Worm (Caenorhabditis elegans) whole organism, mixed stage, embryonic: ENCODE data around the gene F35D11.3.

Experiments
- M03D4.4 ChIP-seq: sonication (generic microtip); optimal IDR thresholded peaks from 2 replicates; lab custom pipeline; 2017; ENCODE audit warnings: mild to moderate bottlenecking, missing genetic modification characterization, missing compliant biosample characterization
- bed-3 ChIP-seq: fragments of 200-800 bp; sonication (Bioruptor generic); optimal IDR thresholded peaks from 3 replicates; lab custom pipeline; 2018; ENCODE audit warnings: mild to moderate bottlenecking, missing genetic modification characterization, moderate library complexity, missing compliant biosample characterization
- blmp-1 ChIP-seq: fragments of 150-350 bp; optimal IDR thresholded peaks from 2 replicates; lab custom pipeline; 2014; ENCODE audit warnings: missing biosample characterization, missing genetic modification characterization
- ceh-39 ChIP-seq: fragments of 150-350 bp; optimal IDR thresholded peaks from 2 replicates; lab custom pipeline; 2014; ENCODE audit warnings: missing biosample characterization, missing genetic modification characterization
- ceh-43 ChIP-seq: fragments of 200-800 bp; sonication (Bioruptor generic); optimal IDR thresholded peaks from 2 replicates; lab custom pipeline; 2018; ENCODE audit warnings: mild to moderate bottlenecking, missing genetic modification characterization, moderate library complexity, missing compliant biosample characterization
- ceh-83 ChIP-seq: fragments of 200-800 bp; sonication (Bioruptor generic); optimal IDR thresholded peaks from 2 replicates; lab custom pipeline; 2018; ENCODE audit warnings: mild to moderate bottlenecking, missing genetic modification characterization, missing compliant biosample characterization
- ces-1 ChIP-seq: fragments of 150-350 bp; optimal IDR thresholded peaks from 2 replicates; lab custom pipeline; 2014; ENCODE audit warnings: missing biosample characterization, missing genetic modification reagents, missing genetic modification characterization
- cnd-1 ChIP-seq: fragments of 200-800 bp; sonication (Bioruptor generic); optimal IDR thresholded peaks from 2 replicates; lab custom pipeline; 2018; ENCODE audit warnings: mild to moderate bottlenecking, missing genetic modification characterization, missing compliant biosample characterization
- drap-1 ChIP-seq: fragments of 200-800 bp; sonication (Bioruptor generic); optimal IDR thresholded peaks from 3 replicates; lab custom pipeline; 2018; ENCODE audit warnings: mild to moderate bottlenecking, missing genetic modification characterization, missing compliant biosample characterization
- elt-1 ChIP-seq: sonication (generic microtip); optimal IDR thresholded peaks from 2 replicates; lab custom pipeline; 2017; ENCODE audit warnings: missing genetic modification characterization, mild to moderate bottlenecking, missing compliant biosample characterization, antibody characterized with exemption, moderate library complexity, borderline replicate concordance; ENCODE audit not compliant: insufficient read depth
- elt-3 ChIP-seq: fragments of 150-350 bp; optimal IDR thresholded peaks from 2 replicates; lab custom pipeline; 2014; ENCODE audit warnings: missing biosample characterization, missing genetic modification characterization
- flh-1 ChIP-seq: fragments of 200-800 bp; sonication (Bioruptor generic); optimal IDR thresholded peaks from 2 replicates; lab custom pipeline; 2018; ENCODE audit warnings: mild to moderate bottlenecking, missing genetic modification characterization, moderate library complexity, missing compliant biosample characterization
- ham-2 ChIP-seq: fragments of 200-800 bp; sonication (Bioruptor generic); optimal IDR thresholded peaks from 2 replicates; lab custom pipeline; 2018; ENCODE audit warnings: mild to moderate bottlenecking, missing genetic modification characterization, missing compliant biosample characterization
- hlh-1 ChIP-seq: fragments of 150-350 bp; optimal IDR thresholded peaks from 2 replicates; lab custom pipeline; 2014; ENCODE audit warnings: missing biosample characterization, missing genetic modification reagents, missing genetic modification characterization
- lin-13 ChIP-seq: fragments of 150-350 bp; optimal IDR thresholded peaks from 2 replicates; lab custom pipeline; 2014; ENCODE audit warnings: missing biosample characterization, missing genetic modification characterization
- lin-32 ChIP-seq: fragments of 200-800 bp; sonication (Bioruptor generic); optimal IDR thresholded peaks from 2 replicates; lab custom pipeline; 2018; ENCODE audit warnings: mild to moderate bottlenecking, missing genetic modification characterization, missing compliant biosample characterization
- lsy-2 ChIP-seq: fragments of 150-350 bp; optimal IDR thresholded peaks from 2 replicates; lab custom pipeline; 2014; ENCODE audit warnings: missing biosample characterization, missing genetic modification characterization
- mab-5 ChIP-seq: fragments of 150-350 bp; optimal IDR thresholded peaks from 2 replicates; lab custom pipeline; 2014; ENCODE audit warnings: missing biosample characterization, missing genetic modification characterization
- mep-1 ChIP-seq: fragments of 150-350 bp; optimal IDR thresholded peaks from 2 replicates; lab custom pipeline; 2017; ENCODE audit warnings: missing biosample characterization, missing genetic modification reagents, missing genetic modification characterization, inconsistent platforms
- mls-2 ChIP-seq: sonication (generic microtip); optimal IDR thresholded peaks from 2 replicates; lab custom pipeline; 2016; ENCODE audit warnings: mild to moderate bottlenecking, missing genetic modification characterization, moderate library complexity, missing compliant biosample characterization
- nhr-12 ChIP-seq: fragments of 150-350 bp; optimal IDR thresholded peaks from 2 replicates; lab custom pipeline; 2014; ENCODE audit warnings: missing biosample characterization, missing genetic modification characterization
- nhr-2 ChIP-seq: fragments of 150-350 bp; optimal IDR thresholded peaks from 2 replicates; lab custom pipeline; 2014; ENCODE audit warnings: missing biosample characterization, missing genetic modification characterization
- nhr-237 ChIP-seq: fragments of 150-350 bp; optimal IDR thresholded peaks from 2 replicates; lab custom pipeline; 2014; ENCODE audit warnings: missing biosample characterization, missing genetic modification characterization
- nhr-28 ChIP-seq: fragments of 150-350 bp; optimal IDR thresholded peaks from 2 replicates; lab custom pipeline; 2014; ENCODE audit warnings: missing biosample characterization, missing genetic modification characterization
- pha-4 ChIP-seq: fragments of 150-350 bp; optimal IDR thresholded peaks from 2 replicates; lab custom pipeline; 2018; ENCODE audit warnings: missing biosample characterization, missing genetic modification reagents, missing genetic modification characterization
- sem-2 ChIP-seq: fragments of 200-800 bp; sonication (Bioruptor generic); optimal IDR thresholded peaks from 2 replicates; lab custom pipeline; 2018; ENCODE audit warnings: mild to moderate bottlenecking, missing genetic modification characterization, missing compliant biosample characterization
- snpc-4 ChIP-seq: fragments of 150-350 bp; optimal IDR thresholded peaks from 2 replicates; lab custom pipeline; 2014; ENCODE audit warnings: missing biosample characterization, missing genetic modification characterization
- sptf-1 ChIP-seq: sonication (generic microtip); optimal IDR thresholded peaks from 2 replicates; lab custom pipeline; 2017; ENCODE audit warnings: mild to moderate bottlenecking, missing genetic modification characterization, moderate library complexity, missing compliant biosample characterization
- tbx-8 ChIP-seq: fragments of 200-800 bp; sonication (Bioruptor generic); optimal IDR thresholded peaks from 2 replicates; lab custom pipeline; 2018; ENCODE audit warnings: mild to moderate bottlenecking, missing genetic modification characterization, moderate library complexity, missing compliant biosample characterization
- unc-120 ChIP-seq: sonication (generic microtip); optimal IDR thresholded peaks from 2 replicates; lab custom pipeline; 2017; ENCODE audit warnings: missing genetic modification characterization, missing compliant biosample characterization; ENCODE audit not compliant: poor library complexity, severe bottlenecking
- unc-62 ChIP-seq: fragments of 150-350 bp; optimal IDR thresholded peaks from 2 replicates; lab custom pipeline; 2014; ENCODE audit warnings: missing biosample characterization, missing genetic modification reagents, missing genetic modification characterization
- zip-8 ChIP-seq: fragments of 150-350 bp; optimal IDR thresholded peaks from 2 replicates; lab custom pipeline; 2014; ENCODE audit warnings: missing biosample characterization, missing genetic modification characterization
- ztf-11 ChIP-seq: fragments of 150-350 bp; optimal IDR thresholded peaks from 2 replicates; lab custom pipeline; 2014; ENCODE audit warnings: missing biosample characterization, missing genetic modification characterization

The F35D11.3 gene

ce11 chrII:4579375-4579774 is 28.8 kb upstream of the F35D11.3 start:
- TF ChIP-seq ztf-11 (peak; percentile 8), unc-62 (GFP tag; lab: Kevin White, UChicago) (peak; percentile 65), snpc-4 (tag; lab: Kevin White, UChicago) (no peak), sptf-1 (peak; percentile 60), ces-1 (GFP tag; lab: Kevin White, UChicago) (peak; percentile 85)

DNA sequence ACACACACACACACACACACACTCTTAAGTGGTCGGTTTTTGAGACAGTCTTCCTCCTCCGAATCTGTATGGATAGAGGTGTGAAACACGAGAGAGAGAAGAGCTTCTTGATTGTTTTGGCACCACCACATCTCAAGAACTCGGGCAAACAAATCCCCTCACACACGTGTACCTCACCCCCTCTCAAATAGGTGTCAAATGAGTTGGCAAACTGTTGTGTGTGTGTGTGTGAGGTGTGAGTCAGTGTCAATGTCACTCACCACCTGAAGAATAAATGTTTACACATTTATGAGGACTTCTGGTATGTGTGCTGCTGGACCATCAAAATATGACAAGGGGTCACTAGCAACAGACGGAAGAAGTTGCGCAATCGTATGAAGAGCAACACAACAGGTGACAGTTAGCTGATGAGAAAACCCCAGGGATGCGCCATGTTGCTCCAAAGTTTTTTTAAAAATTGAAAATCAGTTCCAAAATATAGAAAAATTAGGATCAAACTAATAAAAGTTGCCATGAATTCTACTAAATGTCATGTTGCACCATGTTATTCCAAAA is 28.2 kb upstream of the F35D11.3 start:
- TF ChIP-seq unc-62 (GFP tag; lab: Kevin White, UChicago) (peak; percentile 8), mep-1 (tag; lab: Kevin White, UChicago) (no peak), hlh-1 (tag; lab: Kevin White, UChicago) (peak; percentile 77), tbx-8 (GFP tag; lab: Kevin White, UChicago) (no peak), elt-3 (tag; lab: Kevin White, UChicago) (no peak), unc-120 (tag; lab: Kevin White, UChicago) (no peak), zip-8 (tag; lab: Kevin White, UChicago) (peak; percentile 73), ceh-39 (tag; lab: Kevin White, UChicago) (no peak), M03D4.4 (tag; lab: Kevin White, UChicago) (no peak), nhr-2 (tag; lab: Kevin White, UChicago) (peak; percentile 93), mab-5 (tag; lab: Kevin White, UChicago) (no peak), cnd-1 (tag; lab: Kevin White, UChicago) (peak; percentile 9)

ce11 chrII:4581090-4581489 is 27.1 kb upstream of the F35D11.3 start:
- TF ChIP-seq hlh-1 (tag; lab: Kevin White, UChicago) (peak; percentile 56), mep-1 (tag; lab: Kevin White, UChicago) (no peak), ceh-43 (no peak)

DNA sequence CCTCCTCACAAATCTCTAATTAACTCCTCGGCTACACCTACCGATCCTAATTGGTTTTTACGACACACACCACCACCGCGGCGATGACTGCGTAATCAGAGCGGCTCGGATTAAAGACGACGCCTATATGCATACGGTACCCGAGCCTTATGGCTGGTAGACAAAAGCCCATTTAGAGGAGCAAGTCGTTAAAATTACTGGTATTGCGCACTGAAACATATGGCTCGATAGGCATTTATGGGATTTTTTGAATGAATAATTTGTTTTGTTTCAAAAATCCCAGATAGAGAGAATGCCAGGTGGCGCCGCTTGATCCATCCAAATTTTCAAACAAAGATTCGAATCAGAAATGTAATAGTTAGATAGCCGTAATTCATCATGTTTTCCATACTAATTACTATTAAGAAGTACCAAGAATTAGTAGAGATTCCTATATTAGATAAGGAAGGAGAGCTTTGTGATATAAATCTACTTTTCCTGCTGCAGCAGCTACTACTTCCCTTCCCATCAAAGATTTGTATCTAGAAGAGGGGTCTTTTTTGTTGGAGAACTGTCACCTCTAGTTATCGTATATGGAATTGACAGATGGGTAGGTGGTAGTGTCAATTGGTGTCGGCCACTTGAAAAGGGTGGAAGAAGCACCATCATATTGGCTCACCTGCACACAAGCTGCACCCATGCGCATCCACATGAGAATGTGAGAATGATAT is 24.8 kb upstream of the F35D11.3 start:
- TF ChIP-seq elt-1 (tag; lab: Kevin White, UChicago), result peak; percentile 94
- TF ChIP-seq ham-2, result no peak
- peak; percentile 67 for TF ChIP-seq lin-32 (GFP tag; lab: Kevin White, UChicago)
- TF ChIP-seq blmp-1 (tag; lab: Kevin White, UChicago), result no peak
- no peak for TF ChIP-seq ztf-11
- TF ChIP-seq nhr-2 (tag; lab: Kevin White, UChicago), result peak; percentile 64
- no peak for TF ChIP-seq mls-2 (tag; lab: Kevin White, UChicago)
- no peak for TF ChIP-seq ceh-43
- no peak for TF ChIP-seq nhr-237 (tag; lab: Kevin White, UChicago)
- TF ChIP-seq unc-62 (GFP tag; lab: Kevin White, UChicago), result peak; percentile 54

- peak; percentile 99 for TF ChIP-seq ces-1 (GFP tag; lab: Kevin White, UChicago)
- TF ChIP-seq mls-2 (tag; lab: Kevin White, UChicago), result no peak
- no peak for TF ChIP-seq ham-2
- TF ChIP-seq, all 35 proteins: peak for 1
Observed at ce11 chrII:4584313-4584712, 23.9 kb upstream of the F35D11.3 start.

DNA sequence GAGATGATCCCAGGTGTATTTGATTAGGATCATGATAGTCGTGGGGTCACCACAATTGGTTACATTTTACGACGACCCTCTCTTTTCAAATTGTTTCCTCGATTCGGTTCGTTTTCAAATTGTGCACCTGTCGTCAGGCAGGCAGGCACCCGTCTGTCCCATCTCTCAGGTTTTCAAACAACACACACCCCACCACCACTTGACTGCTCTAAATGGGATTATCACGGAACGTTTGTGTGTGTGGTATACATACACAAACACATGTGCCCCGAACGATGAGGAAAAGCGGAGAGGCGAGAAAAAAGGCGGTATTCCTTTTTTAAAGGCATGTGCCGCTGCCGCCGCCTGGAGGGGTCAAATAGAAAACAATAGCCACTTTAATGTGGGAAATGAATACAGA is 22.8 kb upstream of the F35D11.3 start:
- no peak for TF ChIP-seq lsy-2 (tag; lab: Kevin White, UChicago)
- TF ChIP-seq unc-120 (tag; lab: Kevin White, UChicago), result no peak
- TF ChIP-seq elt-3 (tag; lab: Kevin White, UChicago), result no peak
- peak; percentile 38 for TF ChIP-seq ham-2
- TF ChIP-seq unc-62 (GFP tag; lab: Kevin White, UChicago), result no peak
- no peak for TF ChIP-seq elt-1 (tag; lab: Kevin White, UChicago)
- peak; percentile 49 for TF ChIP-seq nhr-2 (tag; lab: Kevin White, UChicago)
- TF ChIP-seq hlh-1 (tag; lab: Kevin White, UChicago), result no peak
- TF ChIP-seq ceh-83 (GFP tag; lab: Kevin White, UChicago), result no peak
- no peak for TF ChIP-seq lin-13 (tag; lab: Kevin White, UChicago)
- TF ChIP-seq ceh-39 (tag; lab: Kevin White, UChicago), result no peak
- no peak for TF ChIP-seq mep-1 (tag; lab: Kevin White, UChicago)
- no peak for TF ChIP-seq snpc-4 (tag; lab: Kevin White, UChicago)
- TF ChIP-seq tbx-8 (GFP tag; lab: Kevin White, UChicago), result no peak
- TF ChIP-seq cnd-1 (tag; lab: Kevin White, UChicago), result peak; percentile 5
- TF ChIP-seq ceh-43, result no peak
- peak; percentile 48 for TF ChIP-seq ces-1 (GFP tag; lab: Kevin White, UChicago)
- no peak for TF ChIP-seq nhr-28
- no peak for TF ChIP-seq mab-5 (tag; lab: Kevin White, UChicago)
- no peak for TF ChIP-seq bed-3 (GFP tag; lab: Kevin White, UChicago)
- no peak for TF ChIP-seq nhr-12 (tag; lab: Kevin White, UChicago)
- TF ChIP-seq nhr-237 (tag; lab: Kevin White, UChicago), result no peak
- no peak for TF ChIP-seq mls-2 (tag; lab: Kevin White, UChicago)
- TF ChIP-seq pha-4 (tag; lab: Kevin White, UChicago), result no peak
- peak; percentile 97 for TF ChIP-seq lin-32 (GFP tag; lab: Kevin White, UChicago)
- TF ChIP-seq blmp-1 (tag; lab: Kevin White, UChicago), result no peak
- no peak for TF ChIP-seq M03D4.4 (tag; lab: Kevin White, UChicago)
- no peak for TF ChIP-seq flh-1
- peak; percentile 3 for TF ChIP-seq sem-2
- TF ChIP-seq drap-1, result no peak
- TF ChIP-seq sptf-1, result peak; percentile 13
- TF ChIP-seq ztf-11, result peak; percentile 59
